Worm (Caenorhabditis elegans) whole organism, L1 larva: ENCODE measurements around the gene srj-25.

ENCODE experiments used
- dpl-1 ChIP-seq, 3 experiments: fragments of 150-350 bp in 2 of 3; sonication (generic microtip) in 1 of 3; optimal IDR thresholded peaks; 2 replicates each; lab custom pipeline; 2014 to 2017; ENCODE audit warnings: missing biosample characterization in 3 of 3, missing genetic modification characterization in 3 of 3, missing genetic modification reagents in 3 of 3
- elt-3 ChIP-seq, 6 experiments: fragments of 150-350 bp in 1 of 6; sonication (generic microtip); optimal IDR thresholded peaks; 2 replicates each; lab custom pipeline; 2017 to 2018; ENCODE audit warnings: missing biosample characterization in 6 of 6, missing genetic modification characterization in 6 of 6, inconsistent platforms in 1 of 6
- lin-35 ChIP-seq, 2 experiments: fragments of 150-350 bp; optimal IDR thresholded peaks; 2 replicates each; lab custom pipeline; 2014; ENCODE audit warnings: missing biosample characterization in 2 of 2, missing genetic modification characterization in 2 of 2, missing genetic modification reagents in 2 of 2
- mab-9 ChIP-seq: fragments of 200-800 bp; sonication (Bioruptor generic); IDR thresholded peaks from 2 replicates; pipeline ENCODE4 v1.3.6; 2022; ENCODE audit warnings: missing genetic modification reagents, missing genetic modification characterization, missing compliant biosample characterization
- nhr-28 ChIP-seq: fragments of 150-350 bp; optimal IDR thresholded peaks from 2 replicates; lab custom pipeline; 2014; ENCODE audit warnings: missing biosample characterization, missing genetic modification characterization
- swsn-7 ChIP-seq: sonication (generic microtip); optimal IDR thresholded peaks from 2 replicates; lab custom pipeline; 2016; ENCODE audit warnings: missing genetic modification characterization, missing compliant biosample characterization
- ztf-11 ChIP-seq, 2 experiments: sonication (generic microtip); optimal IDR thresholded peaks; 2 replicates each; lab custom pipeline; 2016 to 2017; ENCODE audit warnings: missing genetic modification characterization in 2 of 2, missing biosample characterization in 1 of 2, missing compliant biosample characterization in 1 of 2

DNA sequence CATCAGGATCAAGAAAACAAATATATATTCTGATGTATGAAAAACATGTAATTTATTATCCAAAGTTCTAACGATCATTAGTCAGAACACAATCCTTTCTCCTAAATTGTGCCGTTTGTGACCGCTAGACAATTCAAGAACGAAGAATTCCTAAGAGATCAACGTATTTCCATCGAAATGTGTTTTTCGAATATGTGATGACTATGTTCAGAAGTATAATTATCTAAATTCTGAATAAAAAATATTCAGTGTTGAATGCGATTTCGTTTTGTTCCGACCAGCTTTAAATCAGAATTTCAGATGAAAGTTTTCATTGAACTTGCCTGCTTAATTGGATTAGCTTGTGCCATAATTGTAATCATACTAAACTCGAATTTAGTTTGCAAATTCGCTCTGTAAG is 33.8 kb downstream of the srj-25 start, which contains the start of gene srbc-37:
- no peak for TF ChIP-seq nhr-28 (tag; lab: Kevin White, UChicago)
- no peak for TF ChIP-seq swsn-7
- TF ChIP-seq dpl-1 (GFP tag; optimal IDR thresholded peaks at IDR 0.05; lab: Kevin White, UChicago): no peak
- TF ChIP-seq mab-9 (GFP tag; lab: Robert Waterston, UW): no peak
- TF ChIP-seq elt-3 (tag; optimal IDR thresholded peaks at IDR 0.05; lab: Kevin White, UChicago): no peak
- TF ChIP-seq lin-35 (GFP tag; optimal IDR thresholded peaks at IDR 0.05; lab: Kevin White, UChicago): no peak
- TF ChIP-seq ztf-11 (tag; optimal IDR thresholded peaks at IDR 0.05; lab: Kevin White, UChicago): no peak
